Worm (Caenorhabditis elegans): Measurements from ENCODE around the gene R105.1.

Gene R105.1

DNA sequence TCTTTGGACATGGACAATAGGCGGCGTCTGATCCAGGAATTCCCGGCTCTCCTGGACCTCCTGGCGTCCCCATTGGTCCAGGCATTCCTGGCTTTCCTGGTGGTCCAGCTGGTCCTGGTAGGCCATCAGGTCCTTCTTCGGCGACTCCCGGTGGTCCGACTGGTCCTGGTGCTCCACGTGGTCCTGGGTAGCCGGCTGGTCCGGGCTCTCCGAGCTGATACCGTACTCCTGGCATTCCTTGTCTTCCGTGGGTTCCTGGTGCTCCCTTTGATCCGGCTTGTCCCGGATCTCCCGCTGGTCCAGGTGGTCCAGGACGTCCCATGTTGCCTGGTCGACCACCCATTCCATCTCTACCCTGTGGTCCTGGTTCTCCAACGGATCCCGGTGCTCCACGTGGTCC is 22.5 kb downstream of the R105.1 start:
- TF ChIP-seq attf-6 (GFP tag; IDR thresholded peaks at IDR 0.05) (no peak), Y67H2A.10 (GFP tag; conservative IDR thresholded peaks at IDR 0.05) (no peak), nhr-80 (tag; optimal IDR thresholded peaks at IDR 0.05) (no peak), rcor-1 (GFP tag; IDR thresholded peaks at IDR 0.05) (no peak), Y53F4B.3 (GFP tag; IDR thresholded peaks at IDR 0.05) (no peak), F33H1.4 (GFP tag; IDR thresholded peaks at IDR 0.05) (no peak), hmg-20 (GFP tag; IDR thresholded peaks at IDR 0.05) (no peak), ekl-4 (GFP tag; IDR thresholded peaks at IDR 0.05) (no peak), nhr-120 (GFP tag; IDR thresholded peaks at IDR 0.05) (no peak), sea-2 (GFP tag; IDR thresholded peaks at IDR 0.05) (no peak), F39B2.1 (GFP tag; IDR thresholded peaks at IDR 0.05) (no peak), F49E8.2 (tag; optimal IDR thresholded peaks at IDR 0.05; ENCODE audit: insufficient read depth) (no peak), him-1 (tag; optimal IDR thresholded peaks at IDR 0.05) (no peak), attf-3 (GFP tag; conservative IDR thresholded peaks at IDR 0.05) (0 out of 2 replicates have a peak, but pooled peaks have one; percentile 31), pha-4 (tag; optimal IDR thresholded peaks at IDR 0.05) (no peak), ceh-79 (tag; optimal IDR thresholded peaks at IDR 0.05) (no peak), ztf-22 (GFP tag; optimal IDR thresholded peaks at IDR 0.05) (no peak), cebp-1 (GFP tag; IDR thresholded peaks at IDR 0.05) (0 out of 2 replicates have a peak, but pooled peaks have one; percentile 15), cebp-1 (tag; optimal IDR thresholded peaks at IDR 0.05) (no peak), mel-28 (tag; optimal IDR thresholded peaks at IDR 0.05; ENCODE audit: borderline replicate concordance) (no peak), ccch-3 (GFP tag; optimal IDR thresholded peaks at IDR 0.05) (no peak), F57A8.1 (GFP tag; optimal IDR thresholded peaks at IDR 0.05) (no peak), ztf-6 (GFP tag; IDR thresholded peaks at IDR 0.05) (no peak), nhr-27 (tag; optimal IDR thresholded peaks at IDR 0.05) (no peak), ama-1 (optimal IDR thresholded peaks at IDR 0.05) (no peak), ama-1 (GFP tag; optimal IDR thresholded peaks at IDR 0.05) (no peak), ceh-100 (GFP tag; IDR thresholded peaks at IDR 0.05) (no peak), athp-1 (tag; optimal IDR thresholded peaks at IDR 0.05) (no peak), T26A5.8 (tag; optimal IDR thresholded peaks at IDR 0.05) (no peak), egl-44 (GFP tag; IDR thresholded peaks at IDR 0.05) (no peak), D2030.7 (GFP tag; IDR thresholded peaks at IDR 0.05) (no peak), F23B12.7 (tag; optimal IDR thresholded peaks at IDR 0.05; ENCODE audit: insufficient read depth) (no peak), snpc-3.4 (tag; optimal IDR thresholded peaks at IDR 0.05) (no peak), tlf-1 (GFP tag; optimal IDR thresholded peaks at IDR 0.05) (no peak), madf-3 (GFP tag; IDR thresholded peaks at IDR 0.05) (0 out of 2 replicates have a peak, but pooled peaks have one; percentile 64), sptf-2 (GFP tag; optimal IDR thresholded peaks at IDR 0.05) (no peak), K12H6.12 (tag; optimal IDR thresholded peaks at IDR 0.05) (no peak), B0261.1 (tag; optimal IDR thresholded peaks at IDR 0.05) (no peak), lin-26 (GFP tag; IDR thresholded peaks at IDR 0.05) (no peak), attf-5 (GFP tag; optimal IDR thresholded peaks at IDR 0.05) (no peak), atf-7 (tag; optimal IDR thresholded peaks at IDR 0.05) (no peak), lsl-1 (GFP tag; optimal IDR thresholded peaks at IDR 0.05) (no peak), madf-8 (GFP tag; conservative IDR thresholded peaks at IDR 0.05) (no peak), ceh-91 (GFP tag; IDR thresholded peaks at IDR 0.05) (no peak), dox-1 (GFP tag; IDR thresholded peaks at IDR 0.05) (no peak), dpff-1 (tag; optimal IDR thresholded peaks at IDR 0.05) (no peak), T07F8.4 (tag; optimal IDR thresholded peaks at IDR 0.05) (no peak), B0336.3 (GFP tag; IDR thresholded peaks at IDR 0.05) (0 out of 2 replicates have a peak, but pooled peaks have one; percentile 14), egrh-3 (GFP tag; IDR thresholded peaks at IDR 0.05) (peak; percentile 89), aptf-2 (GFP tag; conservative IDR thresholded peaks at IDR 0.05) (no peak)
